Worm (Caenorhabditis elegans) whole organism, L4 larva: ENCODE data around the gene EGAP9.4.
A peak's percentile ranks its signal among the peaks of the same experiment; 100 is the strongest.

ENCODE experiments used
- D1046.2 ChIP-seq: fragments of 200-800 bp; sonication (Bioruptor generic); IDR thresholded peaks from 2 replicates; pipeline ENCODE4 v1.3.6; 2022; ENCODE audit warnings: missing genetic modification characterization, missing compliant biosample characterization
- F37D6.2 ChIP-seq: sonication (generic microtip); optimal IDR thresholded peaks from 2 replicates; lab custom pipeline; 2016; ENCODE audit warnings: mild to moderate bottlenecking, missing genetic modification characterization, missing compliant biosample characterization
- R02D3.7 ChIP-seq: fragments of 150-350 bp; sonication (generic microtip); optimal IDR thresholded peaks from 3 replicates; lab custom pipeline; 2014; ENCODE audit warnings: missing biosample characterization, missing genetic modification characterization
- T26A8.4 ChIP-seq: fragments of 200-800 bp; sonication (Bioruptor generic); IDR thresholded peaks from 2 replicates; pipeline ENCODE4 v1.3.6; 2022; ENCODE audit warnings: missing genetic modification characterization, missing compliant biosample characterization
- ces-1 ChIP-seq: fragments of 150-350 bp; sonication (generic microtip); optimal IDR thresholded peaks from 4 replicates; lab custom pipeline; 2014; ENCODE audit warnings: missing biosample characterization, missing genetic modification reagents, missing genetic modification characterization
- cey-2 ChIP-seq: sonication (generic microtip); optimal IDR thresholded peaks from 3 replicates; lab custom pipeline; 2017; ENCODE audit warnings: missing genetic modification characterization, mild to moderate bottlenecking, missing compliant biosample characterization, antibody characterized with exemption, borderline replicate concordance; ENCODE audit not compliant: insufficient read depth
- daf-16 ChIP-seq, 3 experiments: sonication (generic microtip); optimal IDR thresholded peaks; 2 replicates each; lab custom pipeline; 2016 to 2017; ENCODE audit warnings: missing genetic modification characterization in 3 of 3, missing genetic modification reagents in 3 of 3, mild to moderate bottlenecking in 2 of 3, missing compliant biosample characterization in 2 of 3, missing biosample characterization in 1 of 3, moderate library complexity in 1 of 3
- daf-8 ChIP-seq: fragments of 200-800 bp; sonication (Bioruptor generic); IDR thresholded peaks from 2 replicates; pipeline ENCODE4 v1.3.6; 2022; ENCODE audit warnings: missing genetic modification characterization, missing compliant biosample characterization
- dpl-1 ChIP-seq: fragments of 150-350 bp; optimal IDR thresholded peaks from 2 replicates; lab custom pipeline; 2014; ENCODE audit warnings: missing biosample characterization, missing genetic modification reagents, missing genetic modification characterization
- egl-43 ChIP-seq: fragments of 200-800 bp; sonication (Bioruptor generic); IDR thresholded peaks from 2 replicates; pipeline ENCODE4 v1.3.6; 2022; ENCODE audit warnings: missing genetic modification reagents, missing genetic modification characterization, missing compliant biosample characterization
- fos-1 ChIP-seq: fragments of 150-350 bp; optimal IDR thresholded peaks from 2 replicates; lab custom pipeline; 2014; ENCODE audit warnings: missing biosample characterization, missing genetic modification characterization
- hlh-11 ChIP-seq: fragments of 200-800 bp; sonication (Bioruptor generic); optimal IDR thresholded peaks from 2 replicates; lab custom pipeline; 2018; ENCODE audit warnings: mild to moderate bottlenecking, missing genetic modification characterization, missing compliant biosample characterization
- hmg-1.1 ChIP-seq: fragments of 200-800 bp; sonication (Bioruptor generic); IDR thresholded peaks from 2 replicates; pipeline ENCODE4 v1.3.6; 2022; ENCODE audit warnings: missing genetic modification reagents, missing genetic modification characterization, missing compliant biosample characterization
- lim-7 ChIP-seq: fragments of 200-800 bp; sonication (Bioruptor generic); IDR thresholded peaks from 2 replicates; pipeline ENCODE4 v1.3.6; 2022; ENCODE audit warnings: missing genetic modification characterization, missing compliant biosample characterization
- lin-15B ChIP-seq: fragments of 150-350 bp; sonication (generic microtip); optimal IDR thresholded peaks from 3 replicates; lab custom pipeline; 2014; ENCODE audit warnings: missing biosample characterization, missing genetic modification characterization
- lsy-2 ChIP-seq, 2 experiments: fragments of 150-350 bp in 1 of 2; sonication (generic microtip) in 1 of 2; optimal IDR thresholded peaks; 2 replicates each; lab custom pipeline; 2014 to 2017; ENCODE audit warnings: missing biosample characterization in 2 of 2, missing genetic modification characterization in 2 of 2
- madf-5 ChIP-seq, 2 experiments: fragments of 200-800 bp; sonication (Bioruptor generic); IDR thresholded peaks; 2 replicates each; pipeline ENCODE4 v1.3.6; 2022; ENCODE audit warnings: missing compliant biosample characterization in 2 of 2, missing genetic modification characterization in 2 of 2
- madf-9 ChIP-seq: fragments of 200-800 bp; sonication (Bioruptor generic); conservative IDR thresholded peaks from 2 replicates; pipeline ENCODE4 v1.3.6; 2022; ENCODE audit warnings: missing genetic modification reagents, missing genetic modification characterization, missing compliant biosample characterization
- mdt-29 ChIP-seq: fragments of 200-800 bp; sonication (Bioruptor generic); IDR thresholded peaks from 2 replicates; pipeline ENCODE4 v1.3.6; 2022; ENCODE audit warnings: missing genetic modification reagents, missing genetic modification characterization, missing compliant biosample characterization
- mep-1 ChIP-seq: fragments of 150-350 bp; sonication (generic microtip); optimal IDR thresholded peaks from 3 replicates; lab custom pipeline; 2014; ENCODE audit warnings: missing biosample characterization, missing genetic modification characterization
- mes-2 ChIP-seq: sonication (generic microtip); optimal IDR thresholded peaks from 2 replicates; lab custom pipeline; 2016; ENCODE audit warnings: missing genotype, mild to moderate bottlenecking, missing genetic modification characterization, missing compliant biosample characterization; ENCODE audit not compliant: poor library complexity, severe bottlenecking
- mxl-2 ChIP-seq: fragments of 200-800 bp; sonication (Bioruptor generic); conservative IDR thresholded peaks from 2 replicates; pipeline ENCODE4 v1.3.6; 2022; ENCODE audit warnings: missing genetic modification reagents, missing genetic modification characterization, missing compliant biosample characterization
- mxl-3 ChIP-seq: fragments of 200-800 bp; sonication (Bioruptor generic); optimal IDR thresholded peaks from 2 replicates; lab custom pipeline; 2018; ENCODE audit warnings: mild to moderate bottlenecking, missing genetic modification characterization, missing compliant biosample characterization
- nhr-10 ChIP-seq: fragments of 150-350 bp; optimal IDR thresholded peaks from 2 replicates; lab custom pipeline; 2014; ENCODE audit warnings: missing biosample characterization, missing genetic modification characterization
- nhr-11 ChIP-seq: fragments of 150-350 bp; optimal IDR thresholded peaks from 2 replicates; lab custom pipeline; 2014; ENCODE audit warnings: missing biosample characterization, missing genetic modification characterization
- nhr-111 ChIP-seq: fragments of 200-800 bp; sonication (Bioruptor generic); optimal IDR thresholded peaks from 2 replicates; lab custom pipeline; 2018; ENCODE audit warnings: mild to moderate bottlenecking, missing genetic modification characterization, missing compliant biosample characterization
- nhr-237 ChIP-seq: sonication (generic microtip); optimal IDR thresholded peaks from 2 replicates; lab custom pipeline; 2017; ENCODE audit warnings: missing biosample characterization, missing genetic modification characterization
- nhr-48 ChIP-seq: sonication (generic microtip); optimal IDR thresholded peaks from 2 replicates; lab custom pipeline; 2016; ENCODE audit warnings: mild to moderate bottlenecking, missing genetic modification characterization, missing compliant biosample characterization
- pqm-1 ChIP-seq: sonication (generic microtip); optimal IDR thresholded peaks from 2 replicates; lab custom pipeline; 2017; ENCODE audit warnings: missing biosample characterization, missing genetic modification characterization
- rbr-2 ChIP-seq: sonication (generic microtip); optimal IDR thresholded peaks from 2 replicates; lab custom pipeline; 2016; ENCODE audit warnings: missing genotype, missing genetic modification characterization, missing compliant biosample characterization
- tag-97 ChIP-seq: fragments of 200-800 bp; sonication (Bioruptor generic); IDR thresholded peaks from 2 replicates; pipeline ENCODE4 v1.3.6; 2022; ENCODE audit warnings: missing genetic modification characterization, missing compliant biosample characterization
- unc-62 ChIP-seq, 3 experiments: fragments of 150-350 bp in 1 of 3; sonication (generic microtip); optimal IDR thresholded peaks in 2 of 3; peaks in 1 of 3; 1 replicate in 1 of 3; 2 replicates in 2 of 3; lab custom pipeline; 2014 to 2017; ENCODE audit warnings: missing biosample characterization in 3 of 3, missing genetic modification characterization in 3 of 3, missing genetic modification reagents in 3 of 3, missing genotype in 1 of 3
- zag-1 ChIP-seq: fragments of 150-350 bp; optimal IDR thresholded peaks from 2 replicates; lab custom pipeline; 2014; ENCODE audit warnings: missing biosample characterization, missing genetic modification characterization
- zfp-2 ChIP-seq: sonication (generic microtip); optimal IDR thresholded peaks from 2 replicates; lab custom pipeline; 2016; ENCODE audit warnings: mild to moderate bottlenecking, missing genetic modification characterization, missing compliant biosample characterization
- zip-11 ChIP-seq: fragments of 200-800 bp; sonication (Bioruptor generic); IDR thresholded peaks from 2 replicates; pipeline ENCODE4 v1.3.6; 2022; ENCODE audit warnings: missing genetic modification characterization, missing compliant biosample characterization
- zip-2 ChIP-seq: fragments of 150-350 bp; optimal IDR thresholded peaks from 2 replicates; lab custom pipeline; 2014; ENCODE audit warnings: missing biosample characterization, missing genetic modification characterization
- ztf-11 ChIP-seq: fragments of 150-350 bp; optimal IDR thresholded peaks from 2 replicates; lab custom pipeline; 2014; ENCODE audit warnings: missing biosample characterization, missing genetic modification characterization

EGAP9.4 gene

DNA sequence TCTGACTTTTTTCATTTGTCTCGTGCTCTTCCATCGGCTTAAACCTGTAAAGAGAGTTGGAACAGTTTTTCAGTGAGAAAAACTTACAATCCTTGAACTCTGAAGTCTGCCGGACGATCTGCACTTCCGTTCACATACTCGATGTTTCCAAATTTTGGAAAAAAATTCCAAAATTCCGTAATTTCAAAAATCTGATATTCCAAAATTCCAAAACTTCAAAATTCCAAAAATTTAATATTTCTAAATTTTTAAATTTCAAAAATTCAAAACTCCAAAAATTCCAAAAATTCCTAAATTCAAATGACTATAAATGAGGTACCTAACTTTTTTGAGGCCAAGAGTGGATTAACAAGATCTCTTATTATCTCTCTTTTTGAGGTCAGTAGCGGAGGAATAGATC lies at the start of gene EGAP9.4:
TSS of gene EGAP9.4 (plus strand) at position 301 of the 400 bp plus-strand sequence.
- no peak for TF ChIP-seq dpl-1 (GFP tag; lab: Kevin White, UChicago)

ce11 chrV:6533030-6533429 lies 43.6 kb upstream of the EGAP9.4 start, which contains the start of gene hpo-26:
Gene hpo-26, minus strand, starts transcription at chrV:6533060.
- TF ChIP-seq nhr-11 (tag; lab: Kevin White, UChicago) (no peak), zfp-2 (tag; lab: Kevin White, UChicago) (no peak), nhr-48 (tag; lab: Kevin White, UChicago) (no peak), daf-16 (GFP tag; optimal IDR thresholded peaks at IDR 0.05; lab: Kevin White, UChicago) (no peak), daf-16 (tag; optimal IDR thresholded peaks at IDR 0.05; lab: Kevin White, UChicago) (peak; percentile 75), zip-2 (no peak), mes-2 (tag; lab: Kevin White, UChicago) (peak; percentile 5), nhr-10 (no peak), lim-7 (no peak), mxl-2 (GFP tag; lab: Robert Waterston, UW) (no peak), lin-15B (tag; lab: Kevin White, UChicago) (no peak), mdt-29 (GFP tag; lab: Robert Waterston, UW) (no peak), pqm-1 (tag; lab: Kevin White, UChicago) (no peak), fos-1 (tag; lab: Kevin White, UChicago) (no peak), egl-43 (GFP tag; lab: Robert Waterston, UW) (0 out of 2 replicates have a peak, but pooled peaks have one; percentile 4)

DNA sequence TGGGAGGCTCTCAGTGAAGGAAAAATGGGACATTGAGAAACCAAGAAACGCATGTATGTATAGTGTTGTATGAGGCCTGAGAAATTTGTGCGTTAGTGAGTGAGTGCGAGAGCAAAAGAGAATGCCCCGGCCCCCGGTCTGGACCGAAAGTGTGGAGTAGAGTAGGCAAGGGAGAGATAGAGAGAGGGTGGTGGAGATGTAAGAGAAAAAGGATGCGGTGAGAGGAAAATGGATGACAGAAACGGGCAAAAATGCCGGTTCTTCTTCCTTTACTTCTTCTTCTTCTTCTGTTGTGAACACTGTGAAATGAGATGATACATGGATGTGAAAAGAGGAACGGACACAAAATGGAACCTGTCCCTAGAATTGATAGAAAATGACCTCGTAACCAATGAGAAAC lies 38.3 kb upstream of the EGAP9.4 start:
- TF ChIP-seq madf-9 (GFP tag; lab: Robert Waterston, UW): no peak
- TF ChIP-seq ces-1 (GFP tag; lab: Kevin White, UChicago): no peak
- TF ChIP-seq mep-1 (tag; lab: Kevin White, UChicago): peak; percentile 6
- TF ChIP-seq fos-1 (tag; lab: Kevin White, UChicago): no peak
- TF ChIP-seq nhr-111 (GFP tag; lab: Kevin White, UChicago): no peak
- TF ChIP-seq egl-43 (GFP tag; lab: Robert Waterston, UW): 0 out of 2 replicates have a peak, but pooled peaks have one; percentile 58
- TF ChIP-seq cey-2 (tag; lab: Kevin White, UChicago): no peak
- TF ChIP-seq F37D6.2 (tag; lab: Kevin White, UChicago): peak; percentile 10
- no peak for TF ChIP-seq zip-2
- no peak for TF ChIP-seq madf-5 (GFP tag; IDR thresholded peaks at IDR 0.05; lab: Robert Waterston, UW)
- no peak for TF ChIP-seq D1046.2 (GFP tag; lab: Robert Waterston, UW)
- peak in 1 of 2 experiments; percentile 89 for TF ChIP-seq unc-62 (GFP tag; optimal IDR thresholded peaks at IDR 0.05 in 1 of 2; lab: Kevin White, UChicago)
- no peak for TF ChIP-seq unc-62 (tag; optimal IDR thresholded peaks at IDR 0.05; lab: Kevin White, UChicago)
- TF ChIP-seq dpl-1 (GFP tag; lab: Kevin White, UChicago): no peak
- no peak for TF ChIP-seq nhr-237 (tag; lab: Kevin White, UChicago)
- TF ChIP-seq hmg-1.1 (GFP tag; lab: Robert Waterston, UW): peak; percentile 44; the same call in 1 of the 2 replicates
- no peak for TF ChIP-seq zip-11 (GFP tag; lab: Robert Waterston, UW)
- TF ChIP-seq T26A8.4: no peak
- TF ChIP-seq zag-1 (tag; lab: Kevin White, UChicago): no peak
- TF ChIP-seq nhr-11 (tag; lab: Kevin White, UChicago): peak; percentile 21
- peak; percentile 57 for TF ChIP-seq mxl-3 (GFP tag; lab: Kevin White, UChicago)
- no peak for TF ChIP-seq daf-8 (GFP tag; lab: Robert Waterston, UW)
- TF ChIP-seq nhr-10: no peak
- no peak for TF ChIP-seq lsy-2 (tag; optimal IDR thresholded peaks at IDR 0.05; lab: Kevin White, UChicago)
- no peak for TF ChIP-seq daf-16 (GFP tag; optimal IDR thresholded peaks at IDR 0.05; lab: Kevin White, UChicago)
- TF ChIP-seq daf-16 (tag; optimal IDR thresholded peaks at IDR 0.05; lab: Kevin White, UChicago): peak; percentile 28
- no peak for TF ChIP-seq ztf-11 (tag; lab: Kevin White, UChicago)
- no peak for TF ChIP-seq R02D3.7
- peak; percentile 3 for TF ChIP-seq hlh-11 (tag; lab: Kevin White, UChicago)
- TF ChIP-seq tag-97 (GFP tag; lab: Robert Waterston, UW): no peak
- peak; percentile 51 for TF ChIP-seq rbr-2 (tag; lab: Kevin White, UChicago)
